Worm (Caenorhabditis elegans): ENCODE measurements around the gene W01B6.4.

ce11 chrIV:10060795-10061194 lies 14.5 kb upstream of the W01B6.4 start:
- TF ChIP-seq lsy-2 (tag; optimal IDR thresholded peaks at IDR 0.05) = no peak
- TF ChIP-seq snpc-4 (tag; optimal IDR thresholded peaks at IDR 0.05) = no peak
- TF ChIP-seq nhr-12 (tag; optimal IDR thresholded peaks at IDR 0.05) = no peak
- TF ChIP-seq mep-1 (tag; optimal IDR thresholded peaks at IDR 0.05) = no peak
- TF ChIP-seq unc-39 (tag; optimal IDR thresholded peaks at IDR 0.05) = no peak
- no peak for TF ChIP-seq nhr-237 (tag; optimal IDR thresholded peaks at IDR 0.05)

All from whole organism, mixed stage, embryonic.